Fruit fly (Drosophila melanogaster) whole organism: ENCODE results near the gene CG2104.

Experiments
- CG8478 ChIP-seq: fragments of >200 bp; optimal IDR thresholded peaks from 2 replicates; lab custom pipeline; 2018; ENCODE audit warnings: inconsistent platforms
- Dll ChIP-seq: fragments of >200 bp; optimal IDR thresholded peaks from 2 replicates; lab custom pipeline; 2017
- EcR ChIP-seq, 2 experiments: fragments of >200 bp; optimal IDR thresholded peaks; 2 replicates each; lab custom pipeline; 2017; ENCODE audit warnings: missing biosample characterization in 2 of 2, missing genetic modification characterization in 2 of 2, missing genetic modification reagents in 2 of 2
- pan ChIP-seq: fragments of >200 bp; optimal IDR thresholded peaks from 2 replicates; lab custom pipeline; 2017
- psq ChIP-seq: fragments of >200 bp; optimal IDR thresholded peaks from 2 replicates; lab custom pipeline; 2017
- usp ChIP-seq: fragments of >200 bp; optimal IDR thresholded peaks from 2 replicates; lab custom pipeline; 2017; ENCODE audit warnings: missing biosample characterization, missing genetic modification characterization, mixed read lengths

CG2104 gene

DNA sequence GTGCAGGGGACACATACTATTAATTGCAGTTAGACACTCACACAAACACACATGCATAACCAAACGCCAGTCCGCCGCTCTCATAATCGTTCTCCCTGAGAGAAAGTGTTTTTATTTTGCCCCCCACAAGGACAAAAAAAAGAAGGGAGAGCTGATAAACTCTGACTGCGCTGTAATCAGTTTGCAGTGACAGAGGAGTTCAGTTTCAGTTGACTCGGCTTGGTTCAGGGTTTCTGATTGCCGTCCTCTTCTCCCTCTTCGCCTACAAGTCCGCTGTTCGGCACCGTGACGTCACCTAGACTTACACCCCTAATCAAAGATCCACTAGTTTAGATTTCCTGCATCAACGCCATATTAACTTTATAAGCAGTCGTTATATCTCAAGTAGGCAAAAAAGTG, 21.8 kb downstream of the CG2104 start:
- TF ChIP-seq pan (lab: Kevin White, UChicago) = no peak
- no peak for TF ChIP-seq EcR (GFP tag; optimal IDR thresholded peaks at IDR 0.05; lab: Kevin White, UChicago)
- no peak for TF ChIP-seq CG8478
- no peak for TF ChIP-seq usp (GFP tag; lab: Kevin White, UChicago)
- no peak for TF ChIP-seq psq (lab: Kevin White, UChicago)
- no peak for TF ChIP-seq Dll (lab: Kevin White, UChicago)

dm6 chr3R:5670660-5671264, 22.3 kb downstream of the CG2104 start:
- TF ChIP-seq CG8478 = no peak

DNA sequence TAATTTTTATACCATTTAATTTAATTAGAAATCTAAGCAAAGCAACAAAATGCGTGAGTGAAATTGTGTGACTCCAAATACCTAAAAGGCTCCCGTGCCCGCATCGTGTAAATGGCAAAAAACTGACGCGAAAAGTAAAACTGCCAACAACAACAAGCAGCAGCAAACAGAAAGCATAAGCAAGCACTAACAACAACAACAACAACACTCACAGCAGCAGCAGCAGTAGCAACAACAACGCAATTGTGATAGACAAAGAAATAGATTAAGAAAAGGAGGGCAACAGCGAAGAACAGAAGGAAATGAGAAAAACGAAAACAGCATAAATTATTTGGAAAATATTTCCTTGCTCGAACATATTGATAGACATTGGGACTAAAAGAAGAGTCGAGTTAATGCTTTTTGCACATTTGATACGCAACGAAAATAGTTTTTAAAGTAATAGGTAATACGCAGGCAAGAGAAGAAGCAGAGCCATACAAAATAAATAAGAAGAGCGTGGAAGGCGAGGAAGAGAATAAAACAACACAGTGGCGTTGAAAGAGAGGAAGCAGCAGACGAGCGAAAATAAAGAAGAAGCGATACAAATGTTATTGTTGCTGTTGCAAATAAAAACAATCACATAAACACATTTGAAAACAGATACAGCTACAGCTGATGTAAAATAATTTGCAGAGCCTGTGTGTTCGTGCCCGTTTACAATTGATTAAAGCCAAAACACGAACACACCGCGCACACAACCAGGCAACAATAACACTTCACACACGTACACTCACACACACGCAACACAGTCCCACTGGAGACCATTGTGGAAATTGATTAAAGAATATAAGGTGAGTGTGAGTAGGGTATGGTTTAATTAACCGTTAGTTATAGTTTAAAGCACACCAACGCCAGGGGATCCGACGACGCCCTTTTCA, 23.1 kb downstream of the CG2104 start:
- TF ChIP-seq EcR (GFP tag; optimal IDR thresholded peaks at IDR 0.05; lab: Kevin White, UChicago) (no peak), CG8478 (no peak), Dll (lab: Kevin White, UChicago) (no peak), usp (GFP tag; lab: Kevin White, UChicago) (no peak), pan (lab: Kevin White, UChicago) (no peak), psq (lab: Kevin White, UChicago) (no peak)

dm6 chr3R:5668928-5669739, 24.0 kb downstream of the CG2104 start, which contains the start of the genes Xe7 and Atg17:
TSS of gene Xe7 (minus strand) at chr3R:5669334.
TSS of gene Atg17 (plus strand) at chr3R:5669713.
- TF ChIP-seq EcR (GFP tag; optimal IDR thresholded peaks at IDR 0.05; lab: Kevin White, UChicago) (no peak), usp (GFP tag; lab: Kevin White, UChicago) (no peak), pan (lab: Kevin White, UChicago) (no peak), CG8478 (no peak)

- no peak for TF ChIP-seq psq (lab: Kevin White, UChicago)
Measured at dm6 chr3R:5660198-5660893, 32.7 kb downstream of the CG2104 start, which contains the start of gene Wdr33. TSS of gene Wdr33 (plus strand) at chr3R:5660635.

DNA sequence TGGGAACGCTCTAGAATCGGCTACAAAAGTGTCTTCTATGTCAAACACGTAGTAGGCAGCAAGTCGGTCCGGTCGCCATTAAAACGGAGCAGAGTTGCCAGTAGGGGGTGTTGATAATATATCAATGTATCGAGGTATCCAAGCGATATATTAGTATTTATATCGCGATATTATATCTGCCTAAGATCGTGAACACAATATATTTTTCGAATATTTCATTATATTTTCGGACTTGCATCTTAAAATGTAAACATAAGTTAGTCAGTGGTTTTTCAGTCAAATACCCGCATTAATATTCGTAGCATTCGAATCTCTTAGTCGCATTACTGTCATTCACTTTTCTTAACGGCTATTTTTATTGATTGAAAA, 33.3 kb downstream of the CG2104 start, which contains the start of gene CG2182:
Gene CG2182 (minus strand): TSS at position 84 of the 369 bp plus-strand sequence.
- no peak for TF ChIP-seq CG8478

dm6 chr3R:5658984-5659802, 33.9 kb downstream of the CG2104 start:
- no peak for TF ChIP-seq Dll (lab: Kevin White, UChicago)
- no peak for TF ChIP-seq usp (GFP tag; lab: Kevin White, UChicago)
- no peak for TF ChIP-seq EcR (GFP tag; optimal IDR thresholded peaks at IDR 0.05; lab: Kevin White, UChicago)
- no peak for TF ChIP-seq pan (lab: Kevin White, UChicago)
- no peak for TF ChIP-seq psq (lab: Kevin White, UChicago)
- no peak for TF ChIP-seq CG8478

- TF ChIP-seq EcR (GFP tag; optimal IDR thresholded peaks at IDR 0.05; lab: Kevin White, UChicago) = no peak
- TF ChIP-seq pan (lab: Kevin White, UChicago) = no peak
- no peak for TF ChIP-seq Dll (lab: Kevin White, UChicago)
Measured at dm6 chr3R:5654692-5655181, 38.3 kb downstream of the CG2104 start, which contains the start of the genes elm and MED27. TSS of gene elm (minus strand) at chr3R:5654861. TSS of gene MED27 (plus strand) at chr3R:5655139.

DNA sequence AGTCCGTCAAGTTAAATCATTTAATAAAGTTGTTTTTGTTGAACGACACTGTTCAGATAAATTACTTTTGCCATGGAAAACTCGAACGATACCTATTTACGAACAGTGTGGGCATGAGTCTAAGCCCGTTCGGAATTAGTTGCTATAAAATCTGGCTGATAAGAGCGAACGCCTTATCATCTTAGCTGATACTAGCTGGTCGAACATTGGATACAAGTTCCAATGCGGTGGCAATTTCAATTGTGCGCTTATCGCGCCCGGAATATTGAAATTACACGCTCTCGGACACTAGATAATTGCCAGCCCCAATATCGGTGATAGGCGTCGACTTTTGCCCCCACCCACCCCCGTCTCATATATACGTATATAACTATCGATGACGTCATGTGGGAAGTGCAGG, 39.2 kb downstream of the CG2104 start:
- TF ChIP-seq CG8478 (no peak), pan (lab: Kevin White, UChicago) (no peak)

dm6 chr3R:5649903-5650302, 43.2 kb downstream of the CG2104 start:
- TF ChIP-seq EcR (GFP tag; optimal IDR thresholded peaks at IDR 0.05; lab: Kevin White, UChicago) (no peak), psq (lab: Kevin White, UChicago) (no peak), CG8478 (no peak), usp (GFP tag; lab: Kevin White, UChicago) (no peak), Dll (lab: Kevin White, UChicago) (no peak), pan (lab: Kevin White, UChicago) (no peak)
